Fruit fly (Drosophila melanogaster) whole organism: ENCODE data around the gene CG13607.

Experiments used
- Dll ChIP-seq: fragments of >200 bp; optimal IDR thresholded peaks from 2 replicates; lab custom pipeline; 2017
- EcR ChIP-seq, 2 experiments: fragments of >200 bp; optimal IDR thresholded peaks; 2 replicates each; lab custom pipeline; 2017; ENCODE audit warnings: missing biosample characterization in 2 of 2, missing genetic modification characterization in 2 of 2, missing genetic modification reagents in 2 of 2

DNA sequence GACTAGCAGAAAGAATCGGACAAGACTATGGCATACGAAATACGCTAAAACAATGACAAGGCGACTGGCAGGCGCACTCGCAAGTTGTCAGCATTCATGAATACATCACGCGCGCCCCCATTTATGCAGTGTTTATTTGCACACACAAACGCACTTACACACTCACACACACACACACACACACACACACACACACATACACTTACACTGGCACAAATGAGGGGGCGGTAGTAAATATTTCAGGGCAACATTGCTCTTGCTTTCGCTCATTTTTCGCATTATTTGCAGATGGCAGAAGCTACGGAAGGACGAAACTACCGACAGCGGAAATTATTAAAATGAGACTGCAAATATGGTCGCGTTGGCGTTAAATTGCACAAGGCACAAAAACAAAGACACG, 36.5 kb downstream of the CG13607 start:
- no peak for TF ChIP-seq EcR (GFP tag; optimal IDR thresholded peaks at IDR 0.05; lab: Kevin White, UChicago)
- TF ChIP-seq Dll (lab: Kevin White, UChicago) = no peak
